Worm (Caenorhabditis elegans): Measurements from ENCODE around the gene dyf-17.

dyf-17 gene

ce11 chrV:19140495-19140894 is 13.2 kb downstream of the dyf-17 start, which contains the start of gene cpg-23:
Gene cpg-23, plus strand, starts transcription at chrV:19140795.
- TF ChIP-seq pag-3 (tag; optimal IDR thresholded peaks at IDR 0.05; ENCODE audit: borderline replicate concordance, insufficient read depth) (no peak), nhr-19 (GFP tag; conservative IDR thresholded peaks at IDR 0.05) (no peak)

DNA sequence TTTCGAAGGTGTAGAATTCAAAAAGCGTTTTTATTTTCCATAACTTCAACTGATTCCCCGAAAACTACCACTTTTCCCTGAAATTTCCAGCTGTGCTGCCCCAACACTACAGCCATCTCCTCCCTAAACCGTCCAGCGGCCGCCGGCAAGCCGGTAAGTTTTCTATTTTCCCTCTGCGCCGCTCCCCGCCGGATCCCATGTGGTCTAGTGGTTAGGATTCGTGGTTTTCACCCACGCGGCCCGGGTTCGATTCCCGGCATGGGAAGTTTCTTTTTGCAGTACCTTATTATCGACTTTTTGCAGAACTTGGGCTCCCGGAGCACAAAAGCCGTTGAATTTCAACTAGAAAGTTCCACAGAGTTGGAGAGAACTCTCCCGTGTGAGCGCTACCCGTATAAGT is 15.3 kb downstream of the dyf-17 start:
- TF ChIP-seq Y116A8C.19 (tag; optimal IDR thresholded peaks at IDR 0.05; ENCODE audit: borderline replicate concordance): no peak
- no peak for TF ChIP-seq fos-1 (tag; optimal IDR thresholded peaks at IDR 0.05)
- no peak for TF ChIP-seq pag-3 (tag; optimal IDR thresholded peaks at IDR 0.05; ENCODE audit: borderline replicate concordance, insufficient read depth)
- TF ChIP-seq efl-1 (optimal IDR thresholded peaks at IDR 0.05): no peak
- peak in 1 of 2 experiments; percentile 45 for TF ChIP-seq efl-1 (GFP tag; optimal IDR thresholded peaks at IDR 0.05 in 1 of 2)
- no peak for TF ChIP-seq snpc-4 (tag; optimal IDR thresholded peaks at IDR 0.05)
- TF ChIP-seq hlh-4 (tag; optimal IDR thresholded peaks at IDR 0.05): no peak
- TF ChIP-seq elt-2 (tag; optimal IDR thresholded peaks at IDR 0.05): no peak
- no peak for TF ChIP-seq tlp-1 (tag; optimal IDR thresholded peaks at IDR 0.05)
- no peak for TF ChIP-seq skn-1 (tag; optimal IDR thresholded peaks at IDR 0.05)
- TF ChIP-seq nhr-47 (tag; optimal IDR thresholded peaks at IDR 0.05): peak; percentile 2
- TF ChIP-seq fkh-10 (GFP tag; optimal IDR thresholded peaks at IDR 0.05): no peak
- no peak for TF ChIP-seq snu-23 (GFP tag; optimal IDR thresholded peaks at IDR 0.05)
- peak; percentile 28 for TF ChIP-seq nhr-19 (GFP tag; conservative IDR thresholded peaks at IDR 0.05)
- no peak for TF ChIP-seq unc-130 (tag; optimal IDR thresholded peaks at IDR 0.05)
- TF ChIP-seq hpl-2 (GFP tag; optimal IDR thresholded peaks at IDR 0.05): no peak
- TF ChIP-seq dsc-1 (tag; optimal IDR thresholded peaks at IDR 0.05): no peak
- no peak for TF ChIP-seq ztf-11 (tag; optimal IDR thresholded peaks at IDR 0.05)
- no peak for TF ChIP-seq mab-9 (GFP tag; IDR thresholded peaks at IDR 0.05)
- no peak for TF ChIP-seq F16B12.6 (tag; optimal IDR thresholded peaks at IDR 0.05)
- no peak for TF ChIP-seq lsy-2 (tag; optimal IDR thresholded peaks at IDR 0.05)
- TF ChIP-seq lin-35 (GFP tag; optimal IDR thresholded peaks at IDR 0.05): peak in 1 of 2 experiments; percentile 13
- no peak for TF ChIP-seq lin-15B (tag; optimal IDR thresholded peaks at IDR 0.05)
- TF ChIP-seq unc-30 (tag; optimal IDR thresholded peaks at IDR 0.05): no peak
- no peak for TF ChIP-seq blmp-1 (tag; optimal IDR thresholded peaks at IDR 0.05)

- TF ChIP-seq C16A3.4 (tag; optimal IDR thresholded peaks at IDR 0.05) (no peak), unc-130 (tag; optimal IDR thresholded peaks at IDR 0.05) (no peak), nhr-237 (tag; optimal IDR thresholded peaks at IDR 0.05) (no peak), snu-23 (GFP tag; optimal IDR thresholded peaks at IDR 0.05) (no peak), zip-4 (GFP tag; optimal IDR thresholded peaks at IDR 0.05) (no peak), unc-86 (tag; optimal IDR thresholded peaks at IDR 0.05) (no peak), fos-1 (tag; optimal IDR thresholded peaks at IDR 0.05) (no peak), unc-98 (GFP tag; IDR thresholded peaks at IDR 0.05) (no peak), pax-3 (tag; optimal IDR thresholded peaks at IDR 0.05) (no peak), lin-39 (tag; optimal IDR thresholded peaks at IDR 0.05) (no peak), swsn-7 (tag; optimal IDR thresholded peaks at IDR 0.05) (no peak), nhr-11 (tag; optimal IDR thresholded peaks at IDR 0.05) (no peak), aha-1 (tag; optimal IDR thresholded peaks at IDR 0.05) (no peak), dpl-1 (GFP tag; optimal IDR thresholded peaks at IDR 0.05) (no peak), mef-2 (tag; optimal IDR thresholded peaks at IDR 0.05) (no peak), nhr-85 (tag) (no peak)
Observed at ce11 chrV:19148350-19148749, 21.0 kb downstream of the dyf-17 start.

DNA sequence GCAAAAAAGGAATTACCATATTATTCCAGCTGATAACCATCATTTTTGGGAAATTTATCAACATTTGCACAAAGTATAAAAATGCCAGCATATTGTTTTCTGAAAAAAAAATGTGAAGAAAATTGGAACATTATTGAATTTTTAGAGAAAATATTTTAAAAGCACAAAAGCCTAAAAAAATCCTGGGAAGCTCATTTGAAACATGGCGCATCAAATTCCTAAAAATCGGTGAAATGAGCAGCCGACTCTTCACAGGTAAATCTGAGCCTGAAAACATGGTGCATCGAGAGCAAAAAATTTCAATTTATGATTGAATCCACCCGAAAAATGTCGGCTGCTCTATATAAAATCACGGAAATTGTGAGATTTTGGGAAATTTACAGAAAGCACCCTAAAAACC is 21.7 kb downstream of the dyf-17 start, which contains the start of gene Y39B6A.7:
Gene Y39B6A.7, minus strand, starts transcription at position 101 of the 400 bp plus-strand sequence.
- TF ChIP-seq C34B4.2 (tag; optimal IDR thresholded peaks at IDR 0.05): no peak

Measured in whole organism, L1 larva.